Worm (Caenorhabditis elegans): ENCODE data around the gene F10D7.5.

- no peak for TF ChIP-seq tra-4 (tag; optimal IDR thresholded peaks at IDR 0.05)
- no peak for TF ChIP-seq ama-1 (optimal IDR thresholded peaks at IDR 0.05)
- no peak for TF ChIP-seq hmbx-1 (tag; optimal IDR thresholded peaks at IDR 0.05)
Measured at ce11 chrX:17336354-17336753, 55.1 kb downstream of the F10D7.5 start, which contains the start of gene C53C11.2.

Measured in whole organism, early embryonic.